Worm (Caenorhabditis elegans): ENCODE measurements around the gene F27D9.2.

The F27D9.2 gene

ce11 chrX:7710643-7711042, 37.9 kb downstream of the F27D9.2 start, which contains the start of gene K09F5.4:
TSS of gene K09F5.4 (minus strand) at chrX:7710743.
- TF ChIP-seq lsy-2 (tag; optimal IDR thresholded peaks at IDR 0.05): no peak
- no peak for TF ChIP-seq arid-1 (GFP tag; conservative IDR thresholded peaks at IDR 0.05)
- no peak for TF ChIP-seq dmd-6 (GFP tag; IDR thresholded peaks at IDR 0.05)

ce11 chrX:7712887-7713286, 40.1 kb downstream of the F27D9.2 start:
- TF ChIP-seq egl-43 (GFP tag; IDR thresholded peaks at IDR 0.05) (no peak), lsy-2 (tag; optimal IDR thresholded peaks at IDR 0.05) (no peak), ztf-7 (tag; optimal IDR thresholded peaks at IDR 0.05) (no peak), ctbp-1 (GFP tag; IDR thresholded peaks at IDR 0.05) (no peak), duxl-1 (tag; optimal IDR thresholded peaks at IDR 0.05; ENCODE audit: poor library complexity) (no peak), unc-130 (GFP tag; optimal IDR thresholded peaks at IDR 0.05) (no peak), daf-8 (GFP tag; IDR thresholded peaks at IDR 0.05) (no peak), daf-12 (tag; optimal IDR thresholded peaks at IDR 0.05) (no peak)

- TF ChIP-seq spr-1 (tag; optimal IDR thresholded peaks at IDR 0.05): no peak
- TF ChIP-seq unc-62 (GFP tag; optimal IDR thresholded peaks at IDR 0.05 in 1 of 2): peak in 1 of 2 experiments; percentile 90
- no peak for TF ChIP-seq unc-62 (tag; optimal IDR thresholded peaks at IDR 0.05)
- no peak for TF ChIP-seq madf-5 (GFP tag; IDR thresholded peaks at IDR 0.05)
- TF ChIP-seq nhr-11 (tag; optimal IDR thresholded peaks at IDR 0.05): peak; percentile 55
Measured at ce11 chrX:7715463-7715862, 42.7 kb downstream of the F27D9.2 start.

- TF ChIP-seq F10B5.3 (tag; optimal IDR thresholded peaks at IDR 0.05): no peak
- TF ChIP-seq Y5F2A.4 (GFP tag; optimal IDR thresholded peaks at IDR 0.05): no peak
- TF ChIP-seq ZK546.5 (tag; optimal IDR thresholded peaks at IDR 0.05): no peak
- TF ChIP-seq dmd-9 (GFP tag; IDR thresholded peaks at IDR 0.05): no peak
- TF ChIP-seq F26F4.8 (GFP tag; conservative IDR thresholded peaks at IDR 0.05): no peak
- no peak for TF ChIP-seq rbr-2 (tag; optimal IDR thresholded peaks at IDR 0.05)
- TF ChIP-seq mdt-29 (GFP tag; IDR thresholded peaks at IDR 0.05): no peak
- TF ChIP-seq nhr-10 (tag; optimal IDR thresholded peaks at IDR 0.05): no peak
- no peak for TF ChIP-seq ceh-28 (tag; optimal IDR thresholded peaks at IDR 0.05)
- TF ChIP-seq nhr-11 (tag; optimal IDR thresholded peaks at IDR 0.05): no peak
- no peak for TF ChIP-seq set-16 (GFP tag; IDR thresholded peaks at IDR 0.05)
- no peak for TF ChIP-seq nhr-77 (tag; optimal IDR thresholded peaks at IDR 0.05)
- no peak for TF ChIP-seq spr-1 (tag; optimal IDR thresholded peaks at IDR 0.05)
- no peak for TF ChIP-seq cey-2 (tag; optimal IDR thresholded peaks at IDR 0.05; ENCODE audit: borderline replicate concordance, insufficient read depth)
- TF ChIP-seq daf-12 (tag; optimal IDR thresholded peaks at IDR 0.05): no peak
- no peak for TF ChIP-seq pqm-1 (tag; optimal IDR thresholded peaks at IDR 0.05)
- TF ChIP-seq spr-3 (GFP tag; optimal IDR thresholded peaks at IDR 0.05): no peak
- TF ChIP-seq hif-1 (tag; optimal IDR thresholded peaks at IDR 0.05): no peak
- no peak for TF ChIP-seq dmd-8 (GFP tag; IDR thresholded peaks at IDR 0.05)
Measured at ce11 chrX:7718972-7719371, 46.2 kb downstream of the F27D9.2 start, which contains the start of gene K09F5.6. TSS of gene K09F5.6 (plus strand) at chrX:7719272.

ce11 chrX:7720565-7720964, 47.8 kb downstream of the F27D9.2 start:
- TF ChIP-seq nhr-102 (tag; optimal IDR thresholded peaks at IDR 0.05): no peak
- TF ChIP-seq unc-62 (GFP tag; optimal IDR thresholded peaks at IDR 0.05 in 1 of 2): peak in 1 of 2 experiments; percentile 72
- TF ChIP-seq unc-62 (tag; optimal IDR thresholded peaks at IDR 0.05): no peak
- TF ChIP-seq aha-1 (tag): peak; percentile 46
- TF ChIP-seq nhr-25 (tag; optimal IDR thresholded peaks at IDR 0.05; ENCODE audit: borderline replicate concordance, insufficient read depth): no peak
- no peak for TF ChIP-seq nhr-28 (tag; optimal IDR thresholded peaks at IDR 0.05)
